Worm (Caenorhabditis elegans) whole organism, late embryonic: ENCODE measurements around the gene fbxa-115.

Source experiments
- ahr-1 ChIP-seq: sonication (generic microtip); optimal IDR thresholded peaks from 2 replicates; lab custom pipeline; 2016; ENCODE audit warnings: missing genetic modification characterization, missing compliant biosample characterization
- dve-1 ChIP-seq: sonication (generic microtip); optimal IDR thresholded peaks from 2 replicates; lab custom pipeline; 2017; ENCODE audit warnings: antibody characterized with exemption, mild to moderate bottlenecking, missing genetic modification characterization, missing compliant biosample characterization
- fax-1 ChIP-seq: sonication (generic microtip); optimal IDR thresholded peaks from 2 replicates; lab custom pipeline; 2016; ENCODE audit warnings: missing genotype, missing genetic modification characterization, missing compliant biosample characterization
- fkh-10 ChIP-seq: fragments of 150-350 bp; optimal IDR thresholded peaks from 2 replicates; lab custom pipeline; 2014; ENCODE audit warnings: missing biosample characterization, missing genetic modification reagents, missing genetic modification characterization
- gmeb-2 ChIP-seq: sonication (generic microtip); optimal IDR thresholded peaks from 2 replicates; lab custom pipeline; 2016; ENCODE audit warnings: missing genetic modification characterization, inconsistent platforms, missing compliant biosample characterization
- nfya-1 ChIP-seq: sonication (generic microtip); optimal IDR thresholded peaks from 2 replicates; lab custom pipeline; 2017; ENCODE audit warnings: missing genetic modification characterization, mild to moderate bottlenecking, missing compliant biosample characterization, antibody characterized with exemption, moderate library complexity
- pag-3 ChIP-seq: sonication (generic microtip); optimal IDR thresholded peaks from 2 replicates; lab custom pipeline; 2016; ENCODE audit warnings: missing compliant biosample characterization, missing genetic modification characterization, borderline replicate concordance
- pha-4 ChIP-seq: fragments of 150-350 bp; optimal IDR thresholded peaks from 2 replicates; lab custom pipeline; 2018; ENCODE audit warnings: missing biosample characterization, missing genetic modification reagents, missing genetic modification characterization
- pqm-1 ChIP-seq: sonication (generic microtip); optimal IDR thresholded peaks from 2 replicates; lab custom pipeline; 2016; ENCODE audit warnings: missing genetic modification characterization, missing compliant biosample characterization
- tbx-2 ChIP-seq: sonication (generic microtip); optimal IDR thresholded peaks from 2 replicates; lab custom pipeline; 2016; ENCODE audit warnings: missing genetic modification characterization, missing compliant biosample characterization

DNA sequence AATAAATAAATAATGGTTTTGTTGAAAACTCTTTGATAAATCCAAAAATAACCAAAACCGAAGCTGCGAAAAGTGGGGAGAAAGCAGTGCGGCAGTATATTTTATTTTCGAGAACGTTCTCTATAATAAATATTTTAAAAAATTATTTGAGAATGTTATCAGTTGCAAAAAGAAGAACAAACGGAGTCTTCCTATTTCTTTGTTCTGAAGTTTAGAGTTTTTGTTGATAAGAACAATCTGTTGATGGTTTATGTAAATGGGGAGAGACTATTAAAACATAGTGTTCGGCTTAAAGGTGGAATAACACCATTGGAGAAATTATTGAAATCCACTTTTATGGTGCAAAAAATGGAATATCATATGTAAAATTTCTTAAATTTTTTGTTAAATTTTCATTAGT, 21.1 kb upstream of the fbxa-115 start:
- TF ChIP-seq nfya-1 (no peak), pqm-1 (tag; lab: Kevin White, UChicago) (no peak), pha-4 (tag; lab: Kevin White, UChicago) (no peak), tbx-2 (tag; lab: Kevin White, UChicago) (no peak), dve-1 (tag; lab: Kevin White, UChicago) (no peak), fax-1 (no peak), gmeb-2 (tag; lab: Kevin White, UChicago) (no peak), pag-3 (tag; lab: Kevin White, UChicago) (no peak), ahr-1 (no peak), fkh-10 (GFP tag; lab: Kevin White, UChicago) (no peak)
